Worm (Caenorhabditis elegans): ENCODE results near the gene C13C4.7.

- TF ChIP-seq ama-1 (optimal IDR thresholded peaks at IDR 0.05) (no peak), ref-2 (tag; optimal IDR thresholded peaks at IDR 0.05) (no peak), nhr-11 (tag; optimal IDR thresholded peaks at IDR 0.05) (no peak), dmd-4 (tag; optimal IDR thresholded peaks at IDR 0.05; ENCODE audit: borderline replicate concordance) (no peak), tbx-2 (tag; optimal IDR thresholded peaks at IDR 0.05) (no peak), F13H6.1 (tag; optimal IDR thresholded peaks at IDR 0.05) (no peak), hlh-13 (GFP tag; optimal IDR thresholded peaks at IDR 0.05) (no peak), pha-4 (tag; optimal IDR thresholded peaks at IDR 0.05) (no peak), pag-3 (tag; optimal IDR thresholded peaks at IDR 0.05; ENCODE audit: borderline replicate concordance) (no peak)
Measured at ce11 chrV:12161157-12161556, 40.9 kb upstream of the C13C4.7 start.
